Fruit fly (Drosophila melanogaster): ENCODE results near the gene Mulk.

The Mulk gene

DNA sequence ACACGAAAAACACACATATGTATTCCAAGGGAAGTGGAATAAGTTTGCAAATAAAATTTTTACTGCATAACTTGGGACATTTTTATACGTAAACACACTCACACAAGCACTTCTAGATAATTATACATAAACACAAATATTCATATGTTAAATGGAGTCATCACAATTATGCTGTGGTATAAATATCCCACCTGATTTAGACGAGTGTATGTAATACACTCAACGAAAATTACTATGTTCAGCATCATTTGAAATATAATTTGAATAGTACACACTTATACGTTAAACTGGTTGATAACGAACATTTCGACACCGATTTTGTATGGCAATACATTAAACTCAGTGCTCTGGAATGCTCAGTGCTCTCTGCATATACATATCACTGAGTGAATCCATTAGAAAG is 38.8 kb upstream of the Mulk start:
- TF ChIP-seq CG13204 (GFP tag; optimal IDR thresholded peaks at IDR 0.05): no peak
- peak; percentile 61 for TF ChIP-seq CG8301 (tag; optimal IDR thresholded peaks at IDR 0.05)
- TF ChIP-seq CG4496 (GFP tag; IDR thresholded peaks at IDR 0.05): peak; percentile 65; the same call in 2 of the 3 replicates
- no peak for TF ChIP-seq gl (tag; optimal IDR thresholded peaks at IDR 0.05)
- TF ChIP-seq CG17806 (tag; optimal IDR thresholded peaks at IDR 0.05): peak; percentile 53
- peak; percentile 62 for TF ChIP-seq Pif1B (GFP tag; optimal IDR thresholded peaks at IDR 0.05)
- TF ChIP-seq CG15710 (tag; optimal IDR thresholded peaks at IDR 0.05): peak; percentile 10
- peak; percentile 38 for TF ChIP-seq CG8159 (tag; optimal IDR thresholded peaks at IDR 0.05)
- TF ChIP-seq Pif1A (GFP tag; optimal IDR thresholded peaks at IDR 0.05): peak; percentile 79
- no peak for TF ChIP-seq fd96Ca (GFP tag; IDR thresholded peaks at IDR 0.05)
- no peak for TF ChIP-seq Ets98B (GFP tag; IDR thresholded peaks at IDR 0.05)
- no peak for TF ChIP-seq EcR (GFP tag; optimal IDR thresholded peaks at IDR 0.05)
- TF ChIP-seq CG12605 (GFP tag; IDR thresholded peaks at IDR 0.05): no peak
- TF ChIP-seq CG14655 (GFP tag; optimal IDR thresholded peaks at IDR 0.05): no peak
- TF ChIP-seq CG32121 (GFP tag; IDR thresholded peaks at IDR 0.05): peak; percentile 54; the same call in 1 of the 2 replicates
- no peak for TF ChIP-seq CG10348 (GFP tag; IDR thresholded peaks at IDR 0.05)
- TF ChIP-seq rn (GFP tag; IDR thresholded peaks at IDR 0.05): no peak
- TF ChIP-seq Snoo (tag; optimal IDR thresholded peaks at IDR 0.05): no peak
- peak; percentile 30 for TF ChIP-seq CG9948 (tag; optimal IDR thresholded peaks at IDR 0.05)
- no peak for TF ChIP-seq CG34367 (tag; optimal IDR thresholded peaks at IDR 0.05)

DNA sequence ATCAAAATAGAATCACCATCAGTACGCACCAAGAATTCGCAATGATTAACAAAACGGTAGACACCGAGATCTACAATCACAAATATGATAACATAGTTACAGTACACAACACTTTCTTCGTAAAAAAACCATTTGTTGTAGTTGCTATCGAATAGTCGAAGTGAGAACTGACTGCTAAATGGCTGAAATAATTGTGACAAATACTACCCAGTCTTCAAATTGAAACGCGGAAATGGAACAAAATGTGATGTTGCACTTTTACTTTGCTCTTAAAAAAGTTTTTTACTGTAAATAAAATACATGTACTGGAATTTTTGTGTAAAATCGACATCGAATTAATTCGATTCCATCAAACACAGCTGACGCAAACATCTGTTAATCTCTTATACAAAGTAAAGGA is 38.3 kb upstream of the Mulk start, which contains the start of gene ova:
Gene ova (minus strand): TSS at position 183 of the 400 bp plus-strand sequence.
- TF ChIP-seq Pif1B (GFP tag; optimal IDR thresholded peaks at IDR 0.05) (no peak), rn (GFP tag; IDR thresholded peaks at IDR 0.05) (no peak), Snoo (tag; optimal IDR thresholded peaks at IDR 0.05) (no peak), fd96Ca (GFP tag; IDR thresholded peaks at IDR 0.05) (no peak)

DNA sequence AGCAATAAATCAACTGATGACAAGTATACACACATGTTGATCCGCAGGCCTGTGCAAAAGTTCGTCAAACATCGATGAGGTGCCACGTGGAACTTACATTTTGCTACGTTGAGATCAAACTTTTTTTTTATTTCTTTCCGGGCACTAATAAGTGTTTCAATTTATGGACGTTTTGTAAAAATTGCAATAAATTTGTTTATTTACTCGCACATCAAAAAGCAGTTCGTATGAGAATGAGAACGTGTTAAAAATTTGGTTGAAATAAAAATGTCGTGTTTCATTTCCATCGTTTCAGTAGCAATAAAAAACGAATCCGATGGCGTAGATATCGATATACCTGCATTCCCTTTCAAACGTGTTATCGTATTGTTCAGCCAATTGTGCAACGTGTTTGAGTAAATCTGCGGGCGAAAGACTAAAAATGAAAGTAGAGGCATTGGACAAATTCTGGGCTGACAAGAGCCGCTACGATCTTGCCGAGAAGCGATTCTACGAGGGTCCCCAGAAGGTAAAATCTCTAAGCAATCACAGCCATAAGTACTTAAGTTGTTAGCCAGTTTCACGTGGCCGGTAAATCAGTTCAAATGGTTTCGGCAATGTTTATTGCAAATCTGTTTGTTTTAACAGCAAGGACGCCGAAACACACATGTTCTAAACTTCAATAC is 37.6 kb upstream of the Mulk start, which contains the start of gene eEF1delta:
Gene eEF1delta (plus strand): TSS at position 356 of the 665 bp plus-strand sequence.
- TF ChIP-seq CG10348 (GFP tag; IDR thresholded peaks at IDR 0.05) (no peak), CG17806 (tag; optimal IDR thresholded peaks at IDR 0.05) (no peak), rn (GFP tag; IDR thresholded peaks at IDR 0.05) (no peak), CG13204 (GFP tag; optimal IDR thresholded peaks at IDR 0.05) (no peak)

DNA sequence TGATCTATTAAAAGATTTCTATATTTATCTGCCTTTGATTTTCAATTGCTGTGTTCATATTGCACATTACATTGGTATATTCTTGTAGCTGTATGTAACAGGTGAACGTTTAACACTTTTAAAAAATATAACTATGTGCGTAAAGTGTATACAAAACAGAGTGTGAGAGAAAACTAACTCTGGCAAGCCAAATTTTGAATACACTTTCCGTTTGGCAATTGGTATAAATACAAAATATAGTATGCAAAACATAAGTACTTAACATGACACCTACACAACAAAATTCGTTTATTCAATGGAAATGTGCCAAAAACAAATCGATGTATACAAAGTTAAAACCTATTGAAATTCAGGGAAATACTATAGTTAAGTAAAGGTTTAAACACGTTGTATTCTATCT is 37.0 kb upstream of the Mulk start:
- TF ChIP-seq Snoo (tag; optimal IDR thresholded peaks at IDR 0.05) (no peak), Pif1A (GFP tag; optimal IDR thresholded peaks at IDR 0.05) (no peak)

DNA sequence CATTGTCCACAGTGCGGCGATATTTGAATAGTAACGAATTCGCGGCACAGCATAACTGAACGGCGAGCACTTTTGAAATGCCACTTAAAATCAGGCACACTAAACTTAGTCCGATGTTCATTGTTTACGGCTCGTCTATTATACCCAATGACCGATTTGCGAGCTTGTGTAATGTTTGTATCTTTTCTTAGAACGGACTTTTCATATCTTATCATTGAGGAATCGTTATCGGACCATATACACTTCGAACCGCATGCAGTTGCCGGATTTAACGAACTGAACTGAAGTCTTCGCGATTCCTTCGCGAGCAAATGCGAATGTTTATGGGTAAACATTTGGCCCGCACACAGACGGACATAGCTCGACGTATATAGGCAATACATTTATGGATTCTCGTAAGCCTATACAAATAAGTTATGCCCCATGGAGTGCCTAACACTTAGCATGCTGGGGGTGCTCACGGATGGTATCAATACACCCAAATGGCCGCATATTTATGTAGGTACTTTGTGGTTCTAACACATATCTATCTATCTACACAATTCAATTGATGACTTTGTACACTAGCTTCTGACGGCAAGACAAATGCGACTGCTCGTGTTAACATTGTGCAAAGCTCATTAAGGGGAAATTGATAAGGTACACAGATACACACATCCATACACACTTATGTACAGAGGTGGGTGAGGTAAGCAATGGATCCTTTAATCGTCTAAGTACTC is 32.0 kb upstream of the Mulk start, which contains the start of gene mthl15:
Gene mthl15 (minus strand): TSS at position 593 of the 722 bp plus-strand sequence.
- TF ChIP-seq CG15710 (tag; optimal IDR thresholded peaks at IDR 0.05) (no peak), Ets98B (GFP tag; IDR thresholded peaks at IDR 0.05) (no peak), Pif1A (GFP tag; optimal IDR thresholded peaks at IDR 0.05) (no peak), rn (GFP tag; IDR thresholded peaks at IDR 0.05) (no peak), D1 (tag; optimal IDR thresholded peaks at IDR 0.05) (no peak), Snoo (tag; optimal IDR thresholded peaks at IDR 0.05) (no peak), CG13204 (GFP tag; optimal IDR thresholded peaks at IDR 0.05) (no peak), CG8159 (tag; optimal IDR thresholded peaks at IDR 0.05) (no peak), CG32121 (GFP tag; IDR thresholded peaks at IDR 0.05) (no peak), gl (tag; optimal IDR thresholded peaks at IDR 0.05) (no peak), CG14655 (GFP tag; optimal IDR thresholded peaks at IDR 0.05) (no peak), CG17806 (tag; optimal IDR thresholded peaks at IDR 0.05) (no peak), CG34367 (tag; optimal IDR thresholded peaks at IDR 0.05) (no peak), fd96Ca (GFP tag; IDR thresholded peaks at IDR 0.05) (no peak)

DNA sequence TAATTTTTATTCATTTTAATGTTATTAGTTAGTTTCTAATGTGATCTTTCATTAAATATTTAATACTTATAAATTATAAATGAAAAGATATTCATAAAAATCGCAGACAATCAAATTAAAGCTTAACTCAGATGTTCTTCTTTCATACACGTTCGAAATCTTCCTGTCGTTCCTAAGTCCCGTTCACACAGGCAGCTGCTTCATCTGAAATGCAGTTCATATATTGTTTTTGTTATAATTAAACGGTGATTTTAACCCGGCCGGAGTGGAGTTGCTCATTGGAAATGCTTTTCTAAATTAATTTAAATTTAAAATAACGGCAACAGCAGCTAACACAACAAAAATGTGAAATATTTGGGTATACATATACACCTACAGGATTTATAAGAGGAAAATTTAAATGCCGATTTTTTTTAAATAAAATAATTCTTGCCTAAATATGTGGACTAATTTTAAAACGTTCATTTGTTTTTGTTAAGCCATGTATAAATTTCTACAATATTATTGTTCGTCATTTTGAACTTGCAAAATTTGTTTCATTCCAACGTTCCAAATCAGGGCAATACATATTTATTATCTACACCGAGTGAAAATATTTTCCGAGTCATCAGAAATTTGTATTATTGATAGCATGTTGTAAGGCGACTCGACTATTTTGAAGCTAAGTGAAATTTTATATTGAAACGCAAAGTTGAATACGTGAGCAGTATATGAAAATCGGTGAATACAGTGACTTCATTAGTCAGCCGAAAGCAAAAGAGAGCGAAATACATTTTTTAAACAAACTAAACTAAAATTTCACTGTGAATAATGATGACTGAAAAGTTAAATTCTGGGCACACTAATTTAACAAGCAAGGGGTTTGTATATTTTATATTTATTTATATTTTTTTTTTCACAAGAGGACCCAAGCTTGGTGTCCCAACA is 30.9 kb upstream of the Mulk start, which contains the start of gene me31B:
Gene me31B (plus strand): TSS at position 616 of the 927 bp plus-strand sequence.
- TF ChIP-seq CG17806 (tag; optimal IDR thresholded peaks at IDR 0.05) (no peak), CG9948 (tag; optimal IDR thresholded peaks at IDR 0.05) (peak; percentile 16), CG13204 (GFP tag; optimal IDR thresholded peaks at IDR 0.05) (no peak), CG4496 (GFP tag; IDR thresholded peaks at IDR 0.05) (no peak), D1 (tag; optimal IDR thresholded peaks at IDR 0.05) (no peak), Pif1B (GFP tag; optimal IDR thresholded peaks at IDR 0.05) (no peak)

Data from whole organism, pupa.